Worm (Caenorhabditis elegans): ENCODE measurements around the gene fbxa-192.

DNA sequence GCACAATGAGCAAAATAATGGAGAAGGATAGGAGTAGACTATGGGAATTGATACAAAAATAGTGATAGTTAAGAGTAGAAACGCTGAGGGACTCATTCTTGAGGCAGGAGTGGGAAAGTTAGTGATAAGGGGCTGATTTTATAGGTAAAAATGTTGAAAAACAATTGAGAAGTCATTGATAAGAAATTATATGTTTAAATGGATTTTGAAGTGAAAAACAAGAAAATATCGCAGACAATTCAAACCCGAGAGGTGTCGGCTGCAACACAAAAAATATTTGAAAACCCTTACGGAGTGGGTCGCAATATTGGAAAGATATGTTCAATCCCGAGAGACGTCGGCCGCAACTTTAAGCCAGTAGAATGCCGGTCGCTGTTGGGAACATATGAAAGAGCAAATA lies 46.4 kb upstream of the fbxa-192 start, which contains the start of gene spp-29:
- TF ChIP-seq pha-4 (tag; optimal IDR thresholded peaks at IDR 0.05) (no peak), ceh-2 (tag; optimal IDR thresholded peaks at IDR 0.05) (no peak), K02D7.2 (tag; optimal IDR thresholded peaks at IDR 0.05) (no peak), ama-1 (optimal IDR thresholded peaks at IDR 0.05) (no peak), ceh-24 (tag; optimal IDR thresholded peaks at IDR 0.05) (no peak), fkh-6 (tag; optimal IDR thresholded peaks at IDR 0.05) (no peak)

Measured in whole organism, late embryonic.